Fruit fly (Drosophila melanogaster) whole organism, embryonic: ENCODE measurements around the gene Agpat3.
A peak's percentile ranks its signal among the peaks of the same experiment; 100 is the strongest.

Experiments used
- Bgb ChIP-seq: fragments of 200-800 bp; sonication (Bioruptor generic); IDR thresholded peaks from 2 replicates; pipeline ENCODE4 v1.3.6; 2022; ENCODE audit warnings: missing biosample characterization, missing genetic modification characterization; ENCODE audit not compliant: partially characterized antibody
- CG12219 ChIP-seq: fragments of 200-800 bp; sonication (Bioruptor generic); optimal IDR thresholded peaks from 3 replicates; lab custom pipeline; 2018; ENCODE audit warnings: missing biosample characterization, mild to moderate bottlenecking, missing genetic modification characterization
- CG12299 ChIP-seq: fragments of 200-800 bp; sonication (Bioruptor generic); optimal IDR thresholded peaks from 2 replicates; lab custom pipeline; 2018; ENCODE audit warnings: missing biosample characterization, mild to moderate bottlenecking, missing genetic modification characterization
- CG12391 ChIP-seq: fragments of 200-800 bp; sonication (Bioruptor generic); optimal IDR thresholded peaks from 3 replicates; lab custom pipeline; 2018; ENCODE audit warnings: missing biosample characterization, mild to moderate bottlenecking, missing genetic modification characterization, moderate library complexity
- CG12744 ChIP-seq: fragments of 200-800 bp; sonication (Bioruptor generic); optimal IDR thresholded peaks from 2 replicates; lab custom pipeline; 2016; ENCODE audit warnings: missing biosample characterization, missing genetic modification characterization
- CG12769 ChIP-seq: fragments of 200-800 bp; sonication (Bioruptor generic); optimal IDR thresholded peaks from 2 replicates; lab custom pipeline; 2019; ENCODE audit warnings: missing biosample characterization, mild to moderate bottlenecking, missing genetic modification characterization, moderate library complexity
- CG13424 ChIP-seq: fragments of 200-800 bp; sonication (Bioruptor generic); optimal IDR thresholded peaks from 2 replicates; lab custom pipeline; 2019; ENCODE audit warnings: missing biosample characterization, mild to moderate bottlenecking, missing genetic modification characterization, moderate library complexity
- CG17829 ChIP-seq: fragments of 200-800 bp; optimal IDR thresholded peaks from 2 replicates; lab custom pipeline; 2019; ENCODE audit warnings: missing biosample characterization, mild to moderate bottlenecking, missing genetic modification characterization, moderate library complexity
- CG2116 ChIP-seq: fragments of 200-800 bp; sonication (Bioruptor generic); optimal IDR thresholded peaks from 3 replicates; lab custom pipeline; 2018; ENCODE audit warnings: missing biosample characterization, mild to moderate bottlenecking, missing genetic modification characterization
- CG30020 ChIP-seq: fragments of 200-800 bp; optimal IDR thresholded peaks from 2 replicates; lab custom pipeline; 2019; ENCODE audit warnings: missing biosample characterization, mild to moderate bottlenecking, missing genetic modification characterization, moderate library complexity
- CG3065 ChIP-seq: fragments of 200-800 bp; sonication (Bioruptor generic); optimal IDR thresholded peaks from 2 replicates; lab custom pipeline; 2016; ENCODE audit warnings: missing biosample characterization, missing genetic modification characterization
- CG31365 ChIP-seq: fragments of 200-800 bp; sonication (Bioruptor generic); optimal IDR thresholded peaks from 2 replicates; lab custom pipeline; 2018; ENCODE audit warnings: missing biosample characterization, mild to moderate bottlenecking, missing genetic modification characterization
- CG31388 ChIP-seq: fragments of 200-800 bp; sonication (Bioruptor generic); optimal IDR thresholded peaks from 2 replicates; lab custom pipeline; 2016; ENCODE audit warnings: missing biosample characterization, missing genetic modification characterization
- CG32532 ChIP-seq: fragments of 200-800 bp; sonication (Bioruptor generic); IDR thresholded peaks from 2 replicates; pipeline ENCODE4 v1.3.6; 2022; ENCODE audit warnings: missing biosample characterization, missing genetic modification characterization
- CG3281 ChIP-seq: fragments of 200-800 bp; sonication (Bioruptor generic); optimal IDR thresholded peaks from 3 replicates; lab custom pipeline; 2017; ENCODE audit warnings: missing biosample characterization, mild to moderate bottlenecking, missing genetic modification characterization
- CG34422 ChIP-seq: fragments of 200-800 bp; sonication (Bioruptor generic); IDR thresholded peaks from 3 replicates; pipeline ENCODE4 v1.3.6; 2022; ENCODE audit warnings: missing biosample characterization, missing genetic modification characterization
- CG5180 ChIP-seq: fragments of 200-800 bp; sonication (Bioruptor generic); optimal IDR thresholded peaks from 3 replicates; lab custom pipeline; 2017; ENCODE audit warnings: missing biosample characterization, missing genetic modification characterization, mild to moderate bottlenecking, moderate library complexity, missing genetic modification reagents
- CG6175 ChIP-seq: fragments of 200-800 bp; sonication (Bioruptor generic); IDR thresholded peaks from 3 replicates; pipeline ENCODE4 v1.3.6; 2022; ENCODE audit warnings: missing biosample characterization, missing genetic modification characterization
- CG7928 ChIP-seq: fragments of 200-800 bp; sonication (Bioruptor generic); optimal IDR thresholded peaks from 2 replicates; lab custom pipeline; 2017; ENCODE audit warnings: missing biosample characterization, mild to moderate bottlenecking, missing genetic modification characterization
- CG9437 ChIP-seq: fragments of 200-800 bp; sonication (Bioruptor generic); optimal IDR thresholded peaks from 2 replicates; lab custom pipeline; 2018; ENCODE audit warnings: missing biosample characterization, mild to moderate bottlenecking, missing genetic modification characterization
- Camta ChIP-seq: fragments of 200-800 bp; sonication (Bioruptor generic); optimal IDR thresholded peaks from 2 replicates; lab custom pipeline; 2016; ENCODE audit warnings: missing biosample characterization, missing genetic modification characterization
- CoRest ChIP-seq: fragments of 200-800 bp; sonication (Bioruptor generic); optimal IDR thresholded peaks from 3 replicates; lab custom pipeline; 2018; ENCODE audit warnings: missing biosample characterization, mild to moderate bottlenecking, missing genetic modification characterization, moderate library complexity
- Hey ChIP-seq: fragments of 200-800 bp; sonication (Bioruptor generic); optimal IDR thresholded peaks from 3 replicates; lab custom pipeline; 2018; ENCODE audit warnings: missing biosample characterization, mild to moderate bottlenecking, missing genetic modification characterization
- Hsf ChIP-seq: fragments of 200-800 bp; sonication (Bioruptor generic); optimal IDR thresholded peaks from 3 replicates; lab custom pipeline; 2016; ENCODE audit warnings: missing biosample characterization, missing genetic modification characterization
- Med ChIP-seq: fragments of 200-800 bp; sonication (Bioruptor generic); peaks from one replicate; lab custom pipeline; 2016; ENCODE audit warnings: missing biosample characterization, missing genetic modification characterization, mild to moderate bottlenecking, inconsistent platforms, moderate library complexity
- Neu2 ChIP-seq: fragments of 200-800 bp; sonication (Bioruptor generic); optimal IDR thresholded peaks from 3 replicates; lab custom pipeline; 2016; ENCODE audit warnings: missing biosample characterization, missing genetic modification characterization, borderline replicate concordance
- Nf-YA ChIP-seq: fragments of 200-800 bp; sonication (Bioruptor generic); IDR thresholded peaks from 2 replicates; pipeline ENCODE4 v1.3.6; 2022; ENCODE audit warnings: missing biosample characterization, missing genetic modification characterization
- Pdp1 ChIP-seq, 2 experiments: fragments of 200-800 bp; sonication (Bioruptor generic); optimal IDR thresholded peaks; 3 replicates each; lab custom pipeline; 2016; ENCODE audit warnings: missing biosample characterization in 2 of 2, missing genetic modification characterization in 2 of 2, mild to moderate bottlenecking in 1 of 2, moderate library complexity in 1 of 2
- Ssrp ChIP-seq: fragments of 200-800 bp; sonication (Bioruptor generic); optimal IDR thresholded peaks from 2 replicates; lab custom pipeline; 2018; ENCODE audit warnings: missing biosample characterization, mild to moderate bottlenecking, missing genetic modification characterization, moderate library complexity
- Xrp1 ChIP-seq: fragments of 200-800 bp; sonication (Bioruptor generic); IDR thresholded peaks from 2 replicates; pipeline ENCODE4 v1.3.6; 2022; ENCODE audit warnings: missing biosample characterization, missing genetic modification characterization
- amos ChIP-seq: fragments of 200-800 bp; sonication (Bioruptor generic); IDR thresholded peaks from 2 replicates; pipeline ENCODE4 v1.3.6; 2022; ENCODE audit warnings: missing biosample characterization, missing genetic modification characterization; ENCODE audit not compliant: partially characterized antibody
- bbx ChIP-seq: fragments of 200-800 bp; sonication (Bioruptor generic); IDR thresholded peaks from 2 replicates; pipeline ENCODE4 v1.3.6; 2022; ENCODE audit warnings: missing biosample characterization, missing genetic modification characterization; ENCODE audit not compliant: partially characterized antibody
- chinmo ChIP-seq: fragments of 200-800 bp; sonication (Bioruptor generic); IDR thresholded peaks from 4 replicates; pipeline ENCODE4 v1.3.6; 2022; ENCODE audit warnings: missing biosample characterization, missing genetic modification characterization; ENCODE audit not compliant: partially characterized antibody
- esg ChIP-seq: fragments of 200-800 bp; sonication (Bioruptor generic); conservative IDR thresholded peaks from 2 replicates; pipeline ENCODE4 v1.3.6; 2022; ENCODE audit warnings: missing biosample characterization, missing genetic modification characterization
- grn ChIP-seq: fragments of 200-800 bp; sonication (Bioruptor generic); optimal IDR thresholded peaks from 3 replicates; lab custom pipeline; 2017; ENCODE audit warnings: missing biosample characterization, missing genetic modification characterization
- gro ChIP-seq: fragments of 200-800 bp; sonication (Bioruptor generic); optimal IDR thresholded peaks from 2 replicates; lab custom pipeline; 2016; ENCODE audit warnings: missing biosample characterization, missing genetic modification characterization
- hb ChIP-seq: fragments of 200-800 bp; sonication (Bioruptor generic); IDR thresholded peaks from 3 replicates; pipeline ENCODE4 v1.3.6; 2022; ENCODE audit warnings: missing biosample characterization, missing genetic modification characterization; ENCODE audit not compliant: partially characterized antibody
- ind ChIP-seq: fragments of 200-800 bp; sonication (Bioruptor generic); optimal IDR thresholded peaks from 3 replicates; lab custom pipeline; 2016; ENCODE audit warnings: missing biosample characterization, missing genetic modification characterization
- insv ChIP-seq, 2 experiments: fragments of 200-800 bp; sonication (Bioruptor generic); optimal IDR thresholded peaks; 3 replicates each; lab custom pipeline; 2016 to 2018; ENCODE audit warnings: missing biosample characterization in 2 of 2, missing genetic modification characterization in 2 of 2
- mirr ChIP-seq: fragments of 200-800 bp; sonication (Bioruptor generic); optimal IDR thresholded peaks from 3 replicates; lab custom pipeline; 2018; ENCODE audit warnings: missing biosample characterization, mild to moderate bottlenecking, missing genetic modification characterization
- nmo ChIP-seq: fragments of 200-800 bp; sonication (Bioruptor generic); optimal IDR thresholded peaks from 2 replicates; lab custom pipeline; 2018; ENCODE audit warnings: missing biosample characterization, mild to moderate bottlenecking, missing genetic modification characterization, moderate library complexity
- onecut ChIP-seq: fragments of 200-800 bp; sonication (Bioruptor generic); IDR thresholded peaks from 2 replicates; pipeline ENCODE4 v1.3.6; 2022; ENCODE audit warnings: missing biosample characterization, missing genetic modification characterization
- pzg ChIP-seq: fragments of 200-800 bp; sonication (Bioruptor generic); optimal IDR thresholded peaks from 3 replicates; lab custom pipeline; 2018; ENCODE audit warnings: missing biosample characterization, mild to moderate bottlenecking, missing genetic modification characterization, moderate library complexity
- sim ChIP-seq: fragments of 200-800 bp; sonication (Bioruptor generic); IDR thresholded peaks from 2 replicates; pipeline ENCODE4 v1.3.6; 2022; ENCODE audit warnings: missing biosample characterization, missing genetic modification characterization
- sob ChIP-seq: fragments of 200-800 bp; sonication (Bioruptor generic); IDR thresholded peaks from 2 replicates; pipeline ENCODE4 v1.3.6; 2022; ENCODE audit warnings: missing biosample characterization, missing genetic modification characterization
- ttk ChIP-seq: fragments of 200-800 bp; sonication (Bioruptor generic); IDR thresholded peaks from 2 replicates; pipeline ENCODE4 v2.1.2; 2022; ENCODE audit warnings: missing biosample characterization, missing genetic modification characterization
- vvl ChIP-seq: fragments of 200-800 bp; sonication (Bioruptor generic); IDR thresholded peaks from 2 replicates; pipeline ENCODE4 v1.3.6; 2022; ENCODE audit warnings: missing biosample characterization, missing genetic modification characterization
- wek ChIP-seq: fragments of 200-800 bp; sonication (Bioruptor generic); optimal IDR thresholded peaks from 3 replicates; lab custom pipeline; 2018; ENCODE audit warnings: missing biosample characterization, mild to moderate bottlenecking, missing genetic modification characterization, moderate library complexity
- z ChIP-seq: fragments of 200-800 bp; sonication (Bioruptor generic); IDR thresholded peaks from 3 replicates; pipeline ENCODE4 v1.3.6; 2022; ENCODE audit warnings: missing biosample characterization, missing genetic modification characterization

Gene Agpat3

DNA sequence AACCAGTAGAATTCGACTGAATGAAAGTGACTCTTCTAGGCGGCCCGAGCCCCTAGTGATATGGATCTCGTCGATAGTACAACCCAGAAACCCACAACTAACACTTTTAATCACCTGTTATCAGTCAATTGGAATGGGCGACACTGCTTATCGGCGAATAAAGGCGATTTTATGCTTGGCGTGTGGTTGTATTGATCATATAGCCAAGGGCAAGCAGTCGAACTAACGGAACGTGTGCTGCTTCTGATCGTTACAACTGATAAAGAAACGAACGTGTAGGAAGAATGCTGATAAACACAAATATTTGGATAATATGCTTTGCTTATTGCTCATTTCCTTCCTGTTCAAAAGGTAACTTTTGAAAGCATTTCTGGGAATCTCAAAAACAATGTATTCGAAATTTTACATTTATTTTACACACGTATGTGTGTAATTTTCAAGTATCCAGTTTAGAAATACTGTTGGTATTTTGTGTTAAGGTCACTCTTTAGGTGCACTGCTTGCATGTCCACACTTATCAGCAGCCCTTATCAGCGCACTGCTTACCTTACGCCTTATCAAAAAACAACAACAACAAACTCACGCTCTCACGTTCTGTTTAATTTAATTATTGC is 4.5 kb downstream of the Agpat3 start, which contains the start of gene Agpat4 (continued):
- TF ChIP-seq wek (GFP tag; lab: Kevin White, UChicago) (peak; percentile 89), Hsf (GFP tag; lab: Kevin White, UChicago) (no peak), CG12299 (tag; lab: Kevin White, UChicago) (no peak), amos (GFP tag; lab: Robert Waterston, UW) (peak; percentile 44; the same call in 1 of the 2 replicates), CG30020 (tag; lab: Kevin White, UChicago) (no peak), insv (GFP tag; optimal IDR thresholded peaks at IDR 0.05; lab: Kevin White, UChicago) (peak in 1 of 2 experiments; percentile 64), sob (GFP tag; lab: Robert Waterston, UW) (peak; percentile 4; the same call in 1 of the 2 replicates), CG6175 (GFP tag; lab: Robert Waterston, UW) (no peak), CG5180 (peak; percentile 66), nmo (GFP tag; lab: Kevin White, UChicago) (peak; percentile 61), CG2116 (peak; percentile 15), ttk (GFP tag; lab: Robert Waterston, UW) (0 out of 2 replicates have a peak, but pooled peaks have one; percentile 49), Nf-YA (GFP tag; lab: Robert Waterston, UW) (no peak), CG12744 (GFP tag; lab: Kevin White, UChicago) (no peak), Xrp1 (GFP tag; lab: Robert Waterston, UW) (no peak), CG31388 (no peak), CG32532 (GFP tag; lab: Robert Waterston, UW) (peak; percentile 32; the same call in 1 of the 2 replicates), vvl (GFP tag; lab: Robert Waterston, UW) (no peak), ind (no peak), CG13424 (no peak), CG12391 (tag; lab: Kevin White, UChicago) (no peak), Pdp1 (GFP tag; optimal IDR thresholded peaks at IDR 0.05; lab: Kevin White, UChicago) (peak in 1 of 2 experiments; percentile 16), CG31365 (tag; lab: Kevin White, UChicago) (peak; percentile 99), CG3281 (no peak), CG34422 (GFP tag; lab: Robert Waterston, UW) (peak; percentile 68; the same call in 1 of the 3 replicates), pzg (peak; percentile 67), sim (GFP tag; lab: Robert Waterston, UW) (no peak), CG7928 (GFP tag; lab: Kevin White, UChicago) (no peak), z (no peak), CG9437 (GFP tag; lab: Kevin White, UChicago) (peak; percentile 51), Med (GFP tag; lab: Kevin White, UChicago) (peak; percentile 2), Hey (tag; lab: Kevin White, UChicago) (peak; percentile 34), chinmo (GFP tag; lab: Robert Waterston, UW) (0 out of 4 replicates have a peak, but pooled peaks have one; percentile 39), gro (no peak), Camta (no peak), CG17829 (tag; lab: Kevin White, UChicago) (peak; percentile 7), CG12769 (peak; percentile 12), onecut (no peak), CoRest (peak; percentile 67), Ssrp (no peak), Bgb (GFP tag; lab: Robert Waterston, UW) (peak; percentile 50), mirr (GFP tag; lab: Kevin White, UChicago) (peak; percentile 87), CG3065 (peak; percentile 1), esg (GFP tag; lab: Robert Waterston, UW) (no peak), CG12219 (GFP tag; lab: Kevin White, UChicago) (no peak), grn (GFP tag; lab: Kevin White, UChicago) (peak; percentile 100), bbx (GFP tag; lab: Robert Waterston, UW) (peak; percentile 38; the same call in 1 of the 2 replicates), hb (no peak), Neu2 (GFP tag; lab: Kevin White, UChicago) (no peak)
